Fruit fly (Drosophila melanogaster): ENCODE measurements around the gene Cph.

The Cph gene

DNA sequence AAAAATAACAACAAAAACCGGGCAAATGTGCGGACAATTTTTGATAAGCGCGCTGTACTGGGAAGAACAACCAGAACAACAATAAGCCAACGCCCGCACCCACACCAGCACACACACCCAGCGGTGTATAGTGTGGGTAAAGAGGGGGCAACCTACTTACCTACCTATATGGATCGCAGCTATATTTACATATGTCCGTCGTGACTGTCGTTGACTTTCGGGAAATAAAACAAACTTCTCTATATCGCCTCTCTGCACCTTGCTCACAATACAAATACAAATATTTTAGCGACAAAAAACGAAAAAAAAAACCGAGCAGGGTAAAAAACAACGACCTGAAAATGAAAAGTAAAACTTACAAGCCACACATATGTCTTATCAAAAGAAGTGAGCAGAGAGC lies 89.8 kb downstream of the Cph start (continued):
- TF ChIP-seq CG17361 (GFP tag; IDR thresholded peaks at IDR 0.05) (0 out of 3 replicates have a peak, but pooled peaks have one; percentile 8), C15 (GFP tag; IDR thresholded peaks at IDR 0.05) (no peak), CG10209 (GFP tag; optimal IDR thresholded peaks at IDR 0.05) (peak; percentile 27), CG8478 (optimal IDR thresholded peaks at IDR 0.05) (no peak), yki (optimal IDR thresholded peaks at IDR 0.05) (no peak), CG6791 (GFP tag; IDR thresholded peaks at IDR 0.05; ENCODE audit: partially characterized antibody) (no peak), Dip3 (GFP tag; optimal IDR thresholded peaks at IDR 0.05) (no peak), CoRest (tag; optimal IDR thresholded peaks at IDR 0.05) (peak; percentile 4), MESR4 (GFP tag; optimal IDR thresholded peaks at IDR 0.05) (no peak), eyg (GFP tag; optimal IDR thresholded peaks at IDR 0.05) (no peak), CG12104 (GFP tag; optimal IDR thresholded peaks at IDR 0.05) (peak; percentile 13), CG13624 (GFP tag; optimal IDR thresholded peaks at IDR 0.05) (no peak), slou (GFP tag; optimal IDR thresholded peaks at IDR 0.05) (no peak), CG13424 (tag; optimal IDR thresholded peaks at IDR 0.05) (no peak), CG30403 (GFP tag; optimal IDR thresholded peaks at IDR 0.05) (no peak), knrl (GFP tag; IDR thresholded peaks at IDR 0.05; ENCODE audit: partially characterized antibody) (no peak), CG11247 (GFP tag; IDR thresholded peaks at IDR 0.05) (no peak), sqz (GFP tag; optimal IDR thresholded peaks at IDR 0.05) (peak; percentile 32), Poxn (GFP tag; IDR thresholded peaks at IDR 0.05) (no peak), fu2 (GFP tag; optimal IDR thresholded peaks at IDR 0.05) (no peak), pum (GFP tag; optimal IDR thresholded peaks at IDR 0.05) (no peak), CG6813 (GFP tag; optimal IDR thresholded peaks at IDR 0.05) (peak; percentile 23), Blimp-1 (GFP tag; optimal IDR thresholded peaks at IDR 0.05) (peak; percentile 39), sr (GFP tag; IDR thresholded peaks at IDR 0.05) (no peak), onecut (GFP tag; IDR thresholded peaks at IDR 0.05) (0 out of 2 replicates have a peak, but pooled peaks have one; percentile 24), Lhr (GFP tag; optimal IDR thresholded peaks at IDR 0.05) (no peak), Chrac-16 (GFP tag; optimal IDR thresholded peaks at IDR 0.05) (no peak), Adf1 (GFP tag; IDR thresholded peaks at IDR 0.05) (no peak), amos (GFP tag; IDR thresholded peaks at IDR 0.05; ENCODE audit: partially characterized antibody) (no peak), zfh1 (GFP tag; IDR thresholded peaks at IDR 0.05) (no peak), CG6854 (GFP tag; optimal IDR thresholded peaks at IDR 0.05) (no peak), nom (GFP tag; optimal IDR thresholded peaks at IDR 0.05) (no peak), Nf-YB (GFP tag; optimal IDR thresholded peaks at IDR 0.05) (peak; percentile 35), CG14965 (GFP tag; optimal IDR thresholded peaks at IDR 0.05; ENCODE audit: borderline replicate concordance) (no peak), Usf (GFP tag; optimal IDR thresholded peaks at IDR 0.05) (no peak), bsh (GFP tag; optimal IDR thresholded peaks at IDR 0.05) (peak in 1 of 2 experiments; percentile 17), p53 (GFP tag; optimal IDR thresholded peaks at IDR 0.05) (no peak), chn (GFP tag; optimal IDR thresholded peaks at IDR 0.05) (no peak), mld (GFP tag; IDR thresholded peaks at IDR 0.05; ENCODE audit: partially characterized antibody) (no peak), H15 (GFP tag; IDR thresholded peaks at IDR 0.05) (no peak), Hey (tag; optimal IDR thresholded peaks at IDR 0.05) (no peak), CG4820 (GFP tag; optimal IDR thresholded peaks at IDR 0.05) (no peak), CG17359 (tag; optimal IDR thresholded peaks at IDR 0.05) (peak; percentile 17), dmrt11E (tag; optimal IDR thresholded peaks at IDR 0.05) (peak; percentile 1), vnd (GFP tag; IDR thresholded peaks at IDR 0.05; ENCODE audit: partially characterized antibody) (no peak), CG11398 (GFP tag; optimal IDR thresholded peaks at IDR 0.05) (no peak), Sry-δ (GFP tag; optimal IDR thresholded peaks at IDR 0.05) (no peak), HHEX (GFP tag; optimal IDR thresholded peaks at IDR 0.05) (peak; percentile 35), NK7.1 (GFP tag; optimal IDR thresholded peaks at IDR 0.05) (no peak), Dref (GFP tag; IDR thresholded peaks at IDR 0.05) (no peak), CG1832 (GFP tag; optimal IDR thresholded peaks at IDR 0.05) (no peak), CG11085 (GFP tag; IDR thresholded peaks at IDR 0.05) (no peak)
